Fruit fly (Drosophila melanogaster) whole organism, embryonic: ENCODE data around the gene arm.
A peak's percentile ranks its signal among the peaks of the same experiment; 100 is the strongest.

Experiments
- Atf3 ChIP-seq: fragments of 200-800 bp; sonication (Bioruptor generic); optimal IDR thresholded peaks from 3 replicates; lab custom pipeline; 2016; ENCODE audit warnings: missing biosample characterization, missing genetic modification characterization
- CG10462 ChIP-seq: fragments of 200-800 bp; sonication (Bioruptor generic); optimal IDR thresholded peaks from 2 replicates; lab custom pipeline; 2016; ENCODE audit warnings: missing biosample characterization, missing genetic modification characterization
- CG12071 ChIP-seq: fragments of 200-800 bp; sonication (Bioruptor generic); optimal IDR thresholded peaks from 3 replicates; lab custom pipeline; 2018; ENCODE audit warnings: missing biosample characterization, mild to moderate bottlenecking, missing genetic modification characterization
- CG13287 ChIP-seq: fragments of 200-800 bp; sonication (Bioruptor generic); IDR thresholded peaks from 2 replicates; pipeline ENCODE4 v1.3.6; 2022; ENCODE audit warnings: missing biosample characterization, missing genetic modification characterization; ENCODE audit not compliant: partially characterized antibody
- CG14014 ChIP-seq: fragments of 200-800 bp; sonication (Bioruptor generic); IDR thresholded peaks from 2 replicates; pipeline ENCODE4 v1.3.6; 2022; ENCODE audit warnings: missing biosample characterization, missing genetic modification characterization
- CG15011 ChIP-seq: fragments of 200-800 bp; sonication (Bioruptor generic); optimal IDR thresholded peaks from 3 replicates; lab custom pipeline; 2018; ENCODE audit warnings: missing biosample characterization, mild to moderate bottlenecking, missing genetic modification characterization
- CG15601 ChIP-seq: fragments of 200-800 bp; sonication (Bioruptor generic); optimal IDR thresholded peaks from 3 replicates; lab custom pipeline; 2019; ENCODE audit warnings: missing biosample characterization, mild to moderate bottlenecking, missing genetic modification characterization, moderate library complexity
- CG17186 ChIP-seq: fragments of 200-800 bp; sonication (Bioruptor generic); optimal IDR thresholded peaks from 3 replicates; lab custom pipeline; 2017; ENCODE audit warnings: missing biosample characterization, missing genetic modification reagents, missing genetic modification characterization
- CG17328 ChIP-seq: fragments of 200-800 bp; sonication (Bioruptor generic); IDR thresholded peaks from 2 replicates; pipeline ENCODE4 v1.3.6; 2022; ENCODE audit warnings: missing biosample characterization, missing genetic modification characterization
- CG17359 ChIP-seq: fragments of 200-800 bp; sonication (Bioruptor generic); optimal IDR thresholded peaks from 3 replicates; lab custom pipeline; 2018; ENCODE audit warnings: missing biosample characterization, mild to moderate bottlenecking, missing genetic modification characterization, moderate library complexity
- CG17568 ChIP-seq: fragments of 200-800 bp; sonication (Bioruptor generic); optimal IDR thresholded peaks from 2 replicates; lab custom pipeline; 2018; ENCODE audit warnings: missing biosample characterization, mild to moderate bottlenecking, missing genetic modification characterization, moderate library complexity
- CG17912 ChIP-seq: fragments of 200-800 bp; sonication (Bioruptor generic); optimal IDR thresholded peaks from 2 replicates; lab custom pipeline; 2018; ENCODE audit warnings: missing biosample characterization, mild to moderate bottlenecking, missing genetic modification characterization
- CG18262 ChIP-seq: fragments of 200-800 bp; optimal IDR thresholded peaks from 3 replicates; lab custom pipeline; 2019; ENCODE audit warnings: missing biosample characterization, mild to moderate bottlenecking, missing genetic modification characterization, moderate library complexity
- CG18599 ChIP-seq: fragments of 200-800 bp; sonication (Bioruptor generic); optimal IDR thresholded peaks from 3 replicates; lab custom pipeline; 2017; ENCODE audit warnings: missing biosample characterization, missing genetic modification characterization, mild to moderate bottlenecking, moderate library complexity, missing genetic modification reagents
- CG30020 ChIP-seq: fragments of 200-800 bp; optimal IDR thresholded peaks from 2 replicates; lab custom pipeline; 2019; ENCODE audit warnings: missing biosample characterization, mild to moderate bottlenecking, missing genetic modification characterization, moderate library complexity
- CG30431 ChIP-seq: fragments of 200-800 bp; sonication (Bioruptor generic); optimal IDR thresholded peaks from 2 replicates; lab custom pipeline; 2017; ENCODE audit warnings: missing biosample characterization, missing genetic modification characterization
- CG31365 ChIP-seq: fragments of 200-800 bp; sonication (Bioruptor generic); optimal IDR thresholded peaks from 2 replicates; lab custom pipeline; 2018; ENCODE audit warnings: missing biosample characterization, mild to moderate bottlenecking, missing genetic modification characterization
- CG4854 ChIP-seq: fragments of 200-800 bp; sonication (Bioruptor generic); optimal IDR thresholded peaks from 2 replicates; lab custom pipeline; 2016; ENCODE audit warnings: missing biosample characterization, missing genetic modification characterization, inconsistent platforms
- CG8765 ChIP-seq: fragments of 200-800 bp; sonication (Bioruptor generic); IDR thresholded peaks from 2 replicates; pipeline ENCODE4 v1.3.6; 2022; ENCODE audit warnings: missing biosample characterization, missing genetic modification characterization
- CG9437 ChIP-seq: fragments of 200-800 bp; sonication (Bioruptor generic); optimal IDR thresholded peaks from 2 replicates; lab custom pipeline; 2018; ENCODE audit warnings: missing biosample characterization, mild to moderate bottlenecking, missing genetic modification characterization
- CoRest ChIP-seq: fragments of 200-800 bp; sonication (Bioruptor generic); optimal IDR thresholded peaks from 3 replicates; lab custom pipeline; 2018; ENCODE audit warnings: missing biosample characterization, mild to moderate bottlenecking, missing genetic modification characterization, moderate library complexity
- CrebB ChIP-seq: fragments of 200-800 bp; sonication (Bioruptor generic); optimal IDR thresholded peaks from 3 replicates; lab custom pipeline; 2018; ENCODE audit warnings: missing biosample characterization, mild to moderate bottlenecking, missing genetic modification characterization
- D19A ChIP-seq: fragments of 200-800 bp; optimal IDR thresholded peaks from 3 replicates; lab custom pipeline; 2019; ENCODE audit warnings: missing biosample characterization, mild to moderate bottlenecking, missing genetic modification characterization, moderate library complexity
- D19B ChIP-seq: fragments of 200-800 bp; sonication (Bioruptor generic); optimal IDR thresholded peaks from 2 replicates; lab custom pipeline; 2017; ENCODE audit warnings: missing biosample characterization, mild to moderate bottlenecking, missing genetic modification characterization
- Dbx ChIP-seq: fragments of 200-800 bp; sonication (Bioruptor generic); IDR thresholded peaks from 3 replicates; pipeline ENCODE4 v1.3.6; 2022; ENCODE audit warnings: missing biosample characterization, missing genetic modification characterization
- Deaf1 ChIP-seq: fragments of 200-800 bp; optimal IDR thresholded peaks from 3 replicates; lab custom pipeline; 2019; ENCODE audit warnings: missing biosample characterization, mild to moderate bottlenecking, missing genetic modification characterization, moderate library complexity
- Fer2 ChIP-seq: fragments of 200-800 bp; sonication (Bioruptor generic); optimal IDR thresholded peaks from 2 replicates; lab custom pipeline; 2018; ENCODE audit warnings: missing biosample characterization, mild to moderate bottlenecking, missing genetic modification characterization, moderate library complexity
- Gug ChIP-seq: fragments of 200-800 bp; sonication (Bioruptor generic); IDR thresholded peaks from 4 replicates; pipeline ENCODE4 v1.3.6; 2022; ENCODE audit warnings: missing biosample characterization, missing genetic modification characterization
- Lim3 ChIP-seq: fragments of 200-800 bp; sonication (Bioruptor generic); IDR thresholded peaks from 2 replicates; pipeline ENCODE4 v1.3.6; 2022; ENCODE audit warnings: missing biosample characterization, missing genetic modification characterization
- Lpt ChIP-seq: fragments of >200 bp; optimal IDR thresholded peaks from 2 replicates; lab custom pipeline; 2018; ENCODE audit warnings: missing biosample characterization, missing genetic modification characterization
- Med ChIP-seq: fragments of 200-800 bp; sonication (Bioruptor generic); peaks from one replicate; lab custom pipeline; 2016; ENCODE audit warnings: missing biosample characterization, missing genetic modification characterization, mild to moderate bottlenecking, inconsistent platforms, moderate library complexity
- Mrtf ChIP-seq: fragments of 200-800 bp; sonication (Bioruptor generic); IDR thresholded peaks from 3 replicates; pipeline ENCODE4 v1.3.6; 2022; ENCODE audit warnings: missing biosample characterization, missing genetic modification characterization
- NFAT ChIP-seq: fragments of 200-800 bp; sonication (Bioruptor generic); IDR thresholded peaks from 2 replicates; pipeline ENCODE4 v1.3.6; 2022; ENCODE audit warnings: missing biosample characterization, missing genetic modification characterization
- Six4 ChIP-seq: fragments of 200-800 bp; sonication (Bioruptor generic); optimal IDR thresholded peaks from 2 replicates; lab custom pipeline; 2016; ENCODE audit warnings: missing biosample characterization, missing genetic modification characterization
- Trl ChIP-seq, 3 experiments: fragments of >200 bp in 2 of 3; fragments of 200-800 bp in 1 of 3; sonication (Bioruptor generic) in 1 of 3; optimal IDR thresholded peaks; 2 replicates in 1 of 3; 3 replicates in 2 of 3; lab custom pipeline; 2016 to 2017; ENCODE audit warnings: missing biosample characterization in 1 of 3, missing genetic modification characterization in 1 of 3
- aop ChIP-seq: fragments of 200-800 bp; sonication (Bioruptor generic); IDR thresholded peaks from 2 replicates; pipeline ENCODE4 v1.3.6; 2022; ENCODE audit warnings: missing biosample characterization, missing genetic modification characterization
- bigmax ChIP-seq: fragments of 200-800 bp; sonication (Bioruptor generic); optimal IDR thresholded peaks from 2 replicates; lab custom pipeline; 2018; ENCODE audit warnings: missing biosample characterization, mild to moderate bottlenecking, missing genetic modification characterization
- dati ChIP-seq: fragments of 200-800 bp; sonication (Bioruptor generic); IDR thresholded peaks from 2 replicates; pipeline ENCODE4 v1.3.6; 2022; ENCODE audit warnings: missing biosample characterization, missing genetic modification characterization
- dm ChIP-seq: fragments of 200-800 bp; sonication (Bioruptor generic); optimal IDR thresholded peaks from 3 replicates; lab custom pipeline; 2016; ENCODE audit warnings: missing biosample characterization, missing genetic modification characterization
- gcm ChIP-seq: fragments of 200-800 bp; sonication (Bioruptor generic); optimal IDR thresholded peaks from 2 replicates; lab custom pipeline; 2019; ENCODE audit warnings: missing biosample characterization, mild to moderate bottlenecking, missing genetic modification characterization, moderate library complexity
- gem ChIP-seq: fragments of 200-800 bp; sonication (Bioruptor generic); optimal IDR thresholded peaks from 2 replicates; lab custom pipeline; 2019; ENCODE audit warnings: missing biosample characterization, mild to moderate bottlenecking, missing genetic modification characterization, moderate library complexity
- gt ChIP-seq: fragments of 200-800 bp; sonication (Bioruptor generic); IDR thresholded peaks from 2 replicates; pipeline ENCODE4 v1.3.6; 2022; ENCODE audit warnings: missing biosample characterization, missing genetic modification characterization
- hth ChIP-seq: fragments of >200 bp; optimal IDR thresholded peaks from 2 replicates; lab custom pipeline; 2017; ENCODE audit warnings: inconsistent platforms
- jumu ChIP-seq: fragments of 200-800 bp; sonication (Bioruptor generic); optimal IDR thresholded peaks from 3 replicates; lab custom pipeline; 2016; ENCODE audit warnings: missing biosample characterization, missing genetic modification characterization
- lbe ChIP-seq: fragments of 200-800 bp; sonication (Bioruptor generic); optimal IDR thresholded peaks from 2 replicates; lab custom pipeline; 2016; ENCODE audit warnings: missing biosample characterization, mild to moderate bottlenecking, missing genetic modification characterization
- phol ChIP-seq: fragments of 200-800 bp; sonication (Bioruptor generic); optimal IDR thresholded peaks from 3 replicates; lab custom pipeline; 2018; ENCODE audit warnings: missing biosample characterization, mild to moderate bottlenecking, missing genetic modification characterization, moderate library complexity
- pita ChIP-seq: fragments of 200-800 bp; sonication (Bioruptor generic); optimal IDR thresholded peaks from 2 replicates; lab custom pipeline; 2017; ENCODE audit warnings: missing biosample characterization, mild to moderate bottlenecking, missing genetic modification characterization
- pzg ChIP-seq: fragments of 200-800 bp; sonication (Bioruptor generic); optimal IDR thresholded peaks from 3 replicates; lab custom pipeline; 2018; ENCODE audit warnings: missing biosample characterization, mild to moderate bottlenecking, missing genetic modification characterization, moderate library complexity
- salm ChIP-seq: fragments of 200-800 bp; sonication (Bioruptor generic); optimal IDR thresholded peaks from 2 replicates; lab custom pipeline; 2018; ENCODE audit warnings: missing biosample characterization, mild to moderate bottlenecking, missing genetic modification characterization
- tap ChIP-seq: fragments of 200-800 bp; optimal IDR thresholded peaks from 3 replicates; lab custom pipeline; 2019; ENCODE audit warnings: missing biosample characterization, mild to moderate bottlenecking, missing genetic modification characterization, moderate library complexity

The arm gene

dm6 chrX:1879606-1880110 lies 20.8 kb downstream of the arm start, which contains the start of gene CG14818 (continued):
- TF ChIP-seq CG30020 (tag; lab: Kevin White, UChicago), result no peak
- no peak for TF ChIP-seq bigmax (GFP tag; lab: Kevin White, UChicago)
- no peak for TF ChIP-seq Lpt (GFP tag; lab: Kevin White, UChicago)
- no peak for TF ChIP-seq tap
- TF ChIP-seq CG18599 (GFP tag; lab: Kevin White, UChicago), result peak; percentile 67
- TF ChIP-seq CG12071, result peak; percentile 45
- peak; percentile 87 for TF ChIP-seq CG13287
- peak; percentile 83 for TF ChIP-seq CG9437 (GFP tag; lab: Kevin White, UChicago)
- no peak for TF ChIP-seq Lim3 (GFP tag; lab: Robert Waterston, UW)
- peak; percentile 67; the same call in 3 of the 4 replicates for TF ChIP-seq Gug (GFP tag; lab: Robert Waterston, UW)
- no peak for TF ChIP-seq CG31365 (tag; lab: Kevin White, UChicago)
- TF ChIP-seq Mrtf (GFP tag; lab: Robert Waterston, UW), result peak; percentile 33; the same call in 1 of the 3 replicates
- TF ChIP-seq hth (lab: Kevin White, UChicago), result no peak
- no peak for TF ChIP-seq Trl (optimal IDR thresholded peaks at IDR 0.05; lab: Kevin White, UChicago)
- TF ChIP-seq Trl (GFP tag; optimal IDR thresholded peaks at IDR 0.05; lab: Kevin White, UChicago), result peak; percentile 69
- peak; percentile 45 for TF ChIP-seq Fer2 (tag; lab: Kevin White, UChicago)
- no peak for TF ChIP-seq pita
- peak; percentile 54 for TF ChIP-seq lbe (GFP tag; lab: Kevin White, UChicago)
- TF ChIP-seq CG10462 (GFP tag; lab: Kevin White, UChicago), result peak; percentile 14
- TF ChIP-seq salm (tag; lab: Kevin White, UChicago), result no peak
- peak; percentile 13 for TF ChIP-seq CG17912 (GFP tag; lab: Kevin White, UChicago)
- TF ChIP-seq Deaf1 (tag; lab: Kevin White, UChicago), result no peak
- peak; percentile 46; the same call in 1 of the 2 replicates for TF ChIP-seq NFAT
- no peak for TF ChIP-seq CG14014
- TF ChIP-seq dati (GFP tag; lab: Robert Waterston, UW), result no peak
- TF ChIP-seq CG8765 (GFP tag; lab: Robert Waterston, UW), result peak; percentile 56
- no peak for TF ChIP-seq CG15011 (GFP tag; lab: Kevin White, UChicago)
- peak; percentile 19 for TF ChIP-seq CG18262 (tag; lab: Kevin White, UChicago)
- TF ChIP-seq CoRest (tag; lab: Kevin White, UChicago), result peak; percentile 66
- peak; percentile 26 for TF ChIP-seq D19B (GFP tag; lab: Kevin White, UChicago)
- peak; percentile 72 for TF ChIP-seq Dbx (GFP tag; lab: Robert Waterston, UW)
- peak; percentile 95 for TF ChIP-seq Med (GFP tag; lab: Kevin White, UChicago)
- peak; percentile 68 for TF ChIP-seq gem (tag; lab: Kevin White, UChicago)
- TF ChIP-seq CG17359 (tag; lab: Kevin White, UChicago), result peak; percentile 95
- peak; percentile 15 for TF ChIP-seq Six4
- TF ChIP-seq pzg (GFP tag; lab: Kevin White, UChicago), result peak; percentile 32
- TF ChIP-seq jumu (GFP tag; lab: Kevin White, UChicago), result peak; percentile 54
- TF ChIP-seq dm (GFP tag; lab: Kevin White, UChicago), result peak; percentile 25
- no peak for TF ChIP-seq CG17568
- TF ChIP-seq CG30431 (GFP tag; lab: Kevin White, UChicago), result peak; percentile 12
- peak; percentile 0 for TF ChIP-seq D19A (tag; lab: Kevin White, UChicago)
- TF ChIP-seq Atf3 (GFP tag; lab: Kevin White, UChicago), result peak; percentile 46
- no peak for TF ChIP-seq aop (GFP tag; lab: Robert Waterston, UW)
- TF ChIP-seq gcm (GFP tag; lab: Kevin White, UChicago), result peak; percentile 23
- TF ChIP-seq phol (tag; lab: Kevin White, UChicago), result peak; percentile 63
- peak; percentile 15 for TF ChIP-seq CG15601
- TF ChIP-seq gt, result no peak
- TF ChIP-seq CG17186 (GFP tag; lab: Kevin White, UChicago), result no peak
- TF ChIP-seq CG17328, result peak; percentile 58
- TF ChIP-seq CrebB (tag; lab: Kevin White, UChicago), result no peak
- TF ChIP-seq CG4854, result no peak
